Worm (Caenorhabditis elegans) whole organism, L4 larva: ENCODE results near the gene lis-1.

ENCODE experiments used
- D1046.2 ChIP-seq: fragments of 200-800 bp; sonication (Bioruptor generic); IDR thresholded peaks from 2 replicates; pipeline ENCODE4 v1.3.6; 2022; ENCODE audit warnings: missing genetic modification characterization, missing compliant biosample characterization
- F10B5.3 ChIP-seq: sonication (generic microtip); optimal IDR thresholded peaks from 2 replicates; lab custom pipeline; 2016; ENCODE audit warnings: mild to moderate bottlenecking, missing genetic modification characterization, missing compliant biosample characterization
- F37D6.2 ChIP-seq: sonication (generic microtip); optimal IDR thresholded peaks from 2 replicates; lab custom pipeline; 2016; ENCODE audit warnings: mild to moderate bottlenecking, missing genetic modification characterization, missing compliant biosample characterization
- Y48G9A.11 ChIP-seq: fragments of 200-800 bp; sonication (Bioruptor generic); IDR thresholded peaks from 2 replicates; pipeline ENCODE4 v1.3.6; 2022; ENCODE audit warnings: missing genetic modification reagents, missing genetic modification characterization, missing compliant biosample characterization
- Y5F2A.4 ChIP-seq: fragments of 200-800 bp; sonication (Bioruptor generic); optimal IDR thresholded peaks from 2 replicates; lab custom pipeline; 2018; ENCODE audit warnings: mild to moderate bottlenecking, missing genetic modification characterization, missing compliant biosample characterization
- Y75B8A.6 ChIP-seq: fragments of 200-800 bp; sonication (Bioruptor generic); IDR thresholded peaks from 2 replicates; pipeline ENCODE4 v1.3.6; 2022; ENCODE audit warnings: missing genetic modification reagents, missing genetic modification characterization, missing compliant biosample characterization
- aha-1 ChIP-seq: fragments of 150-350 bp; peaks from one replicate; lab custom pipeline; 2014; ENCODE audit warnings: missing biosample characterization, missing genetic modification characterization
- aly-2 ChIP-seq: sonication (generic microtip); optimal IDR thresholded peaks from 2 replicates; lab custom pipeline; 2018; ENCODE audit warnings: missing biosample characterization, missing genetic modification characterization
- ceh-32 ChIP-seq: sonication (generic microtip); optimal IDR thresholded peaks from 2 replicates; lab custom pipeline; 2016; ENCODE audit warnings: mild to moderate bottlenecking, missing genetic modification characterization, missing compliant biosample characterization; ENCODE audit not compliant: poor library complexity
- ceh-62 ChIP-seq: sonication (generic microtip); optimal IDR thresholded peaks from 2 replicates; lab custom pipeline; 2017; ENCODE audit warnings: missing biosample characterization, missing genetic modification characterization
- daf-19 ChIP-seq: fragments of 200-800 bp; sonication (Bioruptor generic); conservative IDR thresholded peaks from 2 replicates; pipeline ENCODE4 v1.3.6; 2022; ENCODE audit warnings: missing genetic modification characterization, missing compliant biosample characterization
- dmd-9 ChIP-seq: fragments of 200-800 bp; sonication (Bioruptor generic); IDR thresholded peaks from 2 replicates; pipeline ENCODE4 v1.3.6; 2022; ENCODE audit warnings: missing genetic modification reagents, missing genetic modification characterization, missing compliant biosample characterization
- dpl-1 ChIP-seq: fragments of 150-350 bp; optimal IDR thresholded peaks from 2 replicates; lab custom pipeline; 2014; ENCODE audit warnings: missing biosample characterization, missing genetic modification reagents, missing genetic modification characterization
- dve-1 ChIP-seq: sonication (generic microtip); optimal IDR thresholded peaks from 2 replicates; lab custom pipeline; 2017; ENCODE audit warnings: antibody characterized with exemption, mild to moderate bottlenecking, missing genetic modification characterization, missing compliant biosample characterization; ENCODE audit not compliant: insufficient read depth
- egl-43 ChIP-seq: fragments of 200-800 bp; sonication (Bioruptor generic); IDR thresholded peaks from 2 replicates; pipeline ENCODE4 v1.3.6; 2022; ENCODE audit warnings: missing genetic modification reagents, missing genetic modification characterization, missing compliant biosample characterization
- fkh-10 ChIP-seq: fragments of 150-350 bp; optimal IDR thresholded peaks from 2 replicates; lab custom pipeline; 2014; ENCODE audit warnings: missing biosample characterization, missing genetic modification reagents, missing genetic modification characterization
- hif-1 ChIP-seq, 2 experiments: sonication (generic microtip); optimal IDR thresholded peaks; 2 replicates each; lab custom pipeline; 2016 to 2017; ENCODE audit warnings: missing compliant biosample characterization in 2 of 2, missing genetic modification characterization in 2 of 2, missing genetic modification reagents in 2 of 2, missing genotype in 2 of 2, mild to moderate bottlenecking in 1 of 2
- hlh-30 ChIP-seq: sonication (generic microtip); optimal IDR thresholded peaks from 2 replicates; lab custom pipeline; 2017; ENCODE audit warnings: antibody characterized with exemption, mild to moderate bottlenecking, missing genetic modification characterization, missing compliant biosample characterization; ENCODE audit not compliant: insufficient read depth
- lin-38 ChIP-seq: fragments of 200-800 bp; sonication (Bioruptor generic); IDR thresholded peaks from 2 replicates; pipeline ENCODE4 v1.3.6; 2022; ENCODE audit warnings: missing genetic modification reagents, missing genetic modification characterization, missing compliant biosample characterization
- lsy-2 ChIP-seq, 2 experiments: fragments of 150-350 bp in 1 of 2; sonication (generic microtip) in 1 of 2; optimal IDR thresholded peaks; 2 replicates each; lab custom pipeline; 2014 to 2017; ENCODE audit warnings: missing biosample characterization in 2 of 2, missing genetic modification characterization in 2 of 2
- madf-5 ChIP-seq, 2 experiments: fragments of 200-800 bp; sonication (Bioruptor generic); IDR thresholded peaks; 2 replicates each; pipeline ENCODE4 v1.3.6; 2022; ENCODE audit warnings: missing compliant biosample characterization in 2 of 2, missing genetic modification characterization in 2 of 2
- mdl-1 ChIP-seq, 2 experiments: fragments of 150-350 bp in 1 of 2; sonication (generic microtip) in 1 of 2; optimal IDR thresholded peaks; 2 replicates each; lab custom pipeline; 2014 to 2017; ENCODE audit warnings: missing biosample characterization in 2 of 2, missing genetic modification characterization in 2 of 2
- mxl-3 ChIP-seq: fragments of 200-800 bp; sonication (Bioruptor generic); optimal IDR thresholded peaks from 2 replicates; lab custom pipeline; 2018; ENCODE audit warnings: mild to moderate bottlenecking, missing genetic modification characterization, missing compliant biosample characterization
- nhr-10 ChIP-seq: fragments of 150-350 bp; optimal IDR thresholded peaks from 2 replicates; lab custom pipeline; 2014; ENCODE audit warnings: missing biosample characterization, missing genetic modification characterization
- nhr-11 ChIP-seq: fragments of 150-350 bp; optimal IDR thresholded peaks from 2 replicates; lab custom pipeline; 2014; ENCODE audit warnings: missing biosample characterization, missing genetic modification characterization
- nhr-28 ChIP-seq: fragments of 150-350 bp; optimal IDR thresholded peaks from 2 replicates; lab custom pipeline; 2014; ENCODE audit warnings: missing biosample characterization, missing genetic modification characterization
- nhr-6 ChIP-seq: fragments of 150-350 bp; optimal IDR thresholded peaks from 2 replicates; lab custom pipeline; 2014; ENCODE audit warnings: missing biosample characterization, missing genetic modification characterization
- nhr-76 ChIP-seq: fragments of 150-350 bp; optimal IDR thresholded peaks from 2 replicates; lab custom pipeline; 2014; ENCODE audit warnings: missing biosample characterization, missing genetic modification characterization
- nhr-77 ChIP-seq: fragments of 150-350 bp; optimal IDR thresholded peaks from 2 replicates; lab custom pipeline; 2014; ENCODE audit warnings: missing biosample characterization, missing genetic modification characterization
- pha-4 ChIP-seq, 2 experiments: fragments of 150-350 bp in 1 of 2; fragments of 200-800 bp in 1 of 2; sonication (Bioruptor generic) in 1 of 2; IDR thresholded peaks in 1 of 2; optimal IDR thresholded peaks in 1 of 2; 2 replicates each; pipeline versions ENCODE4 v1.3.6 to Lab custom; 2014 to 2022; ENCODE audit warnings: missing genetic modification characterization in 2 of 2, missing genetic modification reagents in 2 of 2, missing biosample characterization in 1 of 2, missing compliant biosample characterization in 1 of 2
- saeg-2 ChIP-seq: fragments of 200-800 bp; sonication (Bioruptor generic); IDR thresholded peaks from 2 replicates; pipeline ENCODE4 v1.3.6; 2022; ENCODE audit warnings: missing genetic modification reagents, missing genetic modification characterization, missing compliant biosample characterization
- spr-1 ChIP-seq: sonication (generic microtip); optimal IDR thresholded peaks from 2 replicates; lab custom pipeline; 2016; ENCODE audit warnings: mild to moderate bottlenecking, missing genetic modification characterization, missing compliant biosample characterization
- tra-1 ChIP-seq: fragments of 200-800 bp; sonication (Bioruptor generic); IDR thresholded peaks from 2 replicates; pipeline ENCODE4 v1.3.6; 2022; ENCODE audit warnings: missing genetic modification reagents, missing genetic modification characterization, missing compliant biosample characterization
- unc-130 ChIP-seq: sonication (generic microtip); optimal IDR thresholded peaks from 2 replicates; lab custom pipeline; 2016; ENCODE audit warnings: missing genetic modification reagents, missing genetic modification characterization, missing compliant biosample characterization
- unc-62 ChIP-seq, 3 experiments: fragments of 150-350 bp in 1 of 3; sonication (generic microtip); optimal IDR thresholded peaks in 2 of 3; peaks in 1 of 3; 1 replicate in 1 of 3; 2 replicates in 2 of 3; lab custom pipeline; 2014 to 2017; ENCODE audit warnings: missing biosample characterization in 3 of 3, missing genetic modification characterization in 3 of 3, missing genetic modification reagents in 3 of 3, missing genotype in 1 of 3
- vab-7 ChIP-seq: fragments of 200-800 bp; sonication (Bioruptor generic); IDR thresholded peaks from 2 replicates; pipeline ENCODE4 v1.3.6; 2022; ENCODE audit warnings: missing genetic modification reagents, missing genetic modification characterization, missing compliant biosample characterization
- ztf-11 ChIP-seq: fragments of 150-350 bp; optimal IDR thresholded peaks from 2 replicates; lab custom pipeline; 2014; ENCODE audit warnings: missing biosample characterization, missing genetic modification characterization

lis-1 gene

ce11 chrIII:13370980-13371379 lies 5.5 kb downstream of the lis-1 start, which contains the start of gene T03F6.9:
T03F6.9 (minus strand) TSS chrIII:13371080.
- TF ChIP-seq nhr-10 (tag; lab: Kevin White, UChicago) = no peak
- no peak for TF ChIP-seq spr-1
- TF ChIP-seq lsy-2 (tag; optimal IDR thresholded peaks at IDR 0.05; lab: Kevin White, UChicago) = no peak
- TF ChIP-seq nhr-76 (tag; lab: Kevin White, UChicago) = no peak
- TF ChIP-seq madf-5 (GFP tag; IDR thresholded peaks at IDR 0.05; lab: Robert Waterston, UW) = no peak
- TF ChIP-seq Y5F2A.4 (GFP tag; lab: Kevin White, UChicago) = no peak
- TF ChIP-seq aly-2 (tag; lab: Kevin White, UChicago) = no peak
- TF ChIP-seq unc-130 (GFP tag; lab: Kevin White, UChicago) = no peak
- no peak for TF ChIP-seq nhr-77 (tag; lab: Kevin White, UChicago)
- TF ChIP-seq Y75B8A.6 = no peak
- no peak for TF ChIP-seq Y48G9A.11
- TF ChIP-seq mdl-1 (tag; optimal IDR thresholded peaks at IDR 0.05; lab: Kevin White, UChicago) = no peak
- TF ChIP-seq dpl-1 (GFP tag; lab: Kevin White, UChicago) = no peak
- TF ChIP-seq ztf-11 (tag; lab: Kevin White, UChicago) = no peak
- no peak for TF ChIP-seq D1046.2 (GFP tag; lab: Robert Waterston, UW)

ce11 chrIII:13359847-13360246 lies 16.7 kb downstream of the lis-1 start:
- TF ChIP-seq unc-130 (GFP tag; lab: Kevin White, UChicago) (no peak), F37D6.2 (tag; lab: Kevin White, UChicago) (no peak), dmd-9 (GFP tag; lab: Robert Waterston, UW) (no peak), daf-19 (GFP tag; lab: Robert Waterston, UW) (no peak), tra-1 (GFP tag; lab: Robert Waterston, UW) (no peak), hlh-30 (tag; lab: Kevin White, UChicago) (peak; percentile 92), mdl-1 (tag; optimal IDR thresholded peaks at IDR 0.05; lab: Kevin White, UChicago) (peak; percentile 65 to 90), nhr-77 (tag; lab: Kevin White, UChicago) (peak; percentile 6), aha-1 (tag; lab: Kevin White, UChicago) (peak; percentile 50), mxl-3 (GFP tag; lab: Kevin White, UChicago) (peak; percentile 96), lin-38 (GFP tag; lab: Robert Waterston, UW) (no peak), dpl-1 (GFP tag; lab: Kevin White, UChicago) (peak; percentile 32), nhr-6 (peak; percentile 89), unc-62 (GFP tag; optimal IDR thresholded peaks at IDR 0.05 in 1 of 2; lab: Kevin White, UChicago) (peak in 1 of 2 experiments; percentile 63), unc-62 (tag; optimal IDR thresholded peaks at IDR 0.05; lab: Kevin White, UChicago) (no peak), fkh-10 (peak; percentile 60), F10B5.3 (tag; lab: Kevin White, UChicago) (no peak), pha-4 (GFP tag; IDR thresholded peaks at IDR 0.05; lab: Robert Waterston, UW) (no peak), pha-4 (tag; optimal IDR thresholded peaks at IDR 0.05; lab: Kevin White, UChicago) (peak; percentile 87), saeg-2 (GFP tag; lab: Robert Waterston, UW) (no peak), nhr-10 (tag; lab: Kevin White, UChicago) (no peak), ceh-62 (tag; lab: Kevin White, UChicago) (no peak), dve-1 (tag; lab: Kevin White, UChicago) (peak; percentile 54), nhr-28 (tag; lab: Kevin White, UChicago) (peak; percentile 97), nhr-11 (tag; lab: Kevin White, UChicago) (peak; percentile 74), egl-43 (GFP tag; lab: Robert Waterston, UW) (no peak), vab-7 (GFP tag; lab: Robert Waterston, UW) (no peak), hif-1 (tag; optimal IDR thresholded peaks at IDR 0.05; lab: Kevin White, UChicago) (peak in 1 of 2 experiments; percentile 37)

ce11 chrIII:13359256-13359655 lies 17.3 kb downstream of the lis-1 start, which contains the start of gene F53A2.9:
F53A2.9 (minus strand) TSS chrIII:13359356.
- TF ChIP-seq ceh-32 (tag; lab: Kevin White, UChicago) = no peak
